Fruit fly (Drosophila melanogaster): Measurements from ENCODE around the gene Ccp84Ag.

The Ccp84Ag gene

dm6 chr3R:6672303-6673007 is 14.1 kb upstream of the Ccp84Ag start (continued):
- TF ChIP-seq vnd (GFP tag; IDR thresholded peaks at IDR 0.05; ENCODE audit: partially characterized antibody) (0 out of 3 replicates have a peak, but pooled peaks have one; percentile 51), CG18262 (tag; optimal IDR thresholded peaks at IDR 0.05) (peak; percentile 63), CG13775 (GFP tag; optimal IDR thresholded peaks at IDR 0.05) (peak; percentile 18), Spps (tag; optimal IDR thresholded peaks at IDR 0.05) (no peak), CG9609 (GFP tag; optimal IDR thresholded peaks at IDR 0.05) (no peak), kni (GFP tag; optimal IDR thresholded peaks at IDR 0.05) (peak; percentile 75), CG6791 (GFP tag; IDR thresholded peaks at IDR 0.05; ENCODE audit: partially characterized antibody) (peak; percentile 72), CG16813 (GFP tag; IDR thresholded peaks at IDR 0.05; ENCODE audit: partially characterized antibody) (peak; percentile 74), CG10959 (GFP tag; IDR thresholded peaks at IDR 0.05) (no peak), chif (GFP tag; optimal IDR thresholded peaks at IDR 0.05) (peak in 1 of 2 experiments; percentile 4), CG10267 (tag; optimal IDR thresholded peaks at IDR 0.05) (peak; percentile 10), CG2199 (GFP tag; IDR thresholded peaks at IDR 0.05) (0 out of 3 replicates have a peak, but pooled peaks have one; percentile 68), Lhr (GFP tag; optimal IDR thresholded peaks at IDR 0.05) (no peak), CG14667 (GFP tag; IDR thresholded peaks at IDR 0.05) (no peak), hb (GFP tag; IDR thresholded peaks at IDR 0.05; ENCODE audit: partially characterized antibody) (no peak), Deaf1 (tag; optimal IDR thresholded peaks at IDR 0.05) (peak; percentile 25), tup (GFP tag; optimal IDR thresholded peaks at IDR 0.05) (no peak), D (optimal IDR thresholded peaks at IDR 0.05) (no peak), D (GFP tag; optimal IDR thresholded peaks at IDR 0.05) (peak; percentile 43), CG9727 (GFP tag; optimal IDR thresholded peaks at IDR 0.05) (peak; percentile 30), CG11723 (GFP tag; optimal IDR thresholded peaks at IDR 0.05) (no peak), Sox100B (GFP tag; optimal IDR thresholded peaks at IDR 0.05) (peak; percentile 13), grn (GFP tag; optimal IDR thresholded peaks at IDR 0.05) (peak; percentile 74), pros (GFP tag; optimal IDR thresholded peaks at IDR 0.05) (no peak), caup (GFP tag; optimal IDR thresholded peaks at IDR 0.05; ENCODE audit: severe bottlenecking) (no peak), ato (GFP tag; IDR thresholded peaks at IDR 0.05; ENCODE audit: partially characterized antibody) (peak; percentile 21; the same call in 1 of the 2 replicates), CG16815 (GFP tag; optimal IDR thresholded peaks at IDR 0.05) (peak; percentile 4), CG12219 (GFP tag; optimal IDR thresholded peaks at IDR 0.05) (no peak), shn (GFP tag; optimal IDR thresholded peaks at IDR 0.05) (no peak), CG12155 (GFP tag; optimal IDR thresholded peaks at IDR 0.05) (no peak), CG17361 (GFP tag; IDR thresholded peaks at IDR 0.05) (peak; percentile 53; the same call in 2 of the 3 replicates), CG7556 (GFP tag; optimal IDR thresholded peaks at IDR 0.05) (peak; percentile 49), CG2202 (tag; optimal IDR thresholded peaks at IDR 0.05) (no peak), CG7963 (GFP tag; IDR thresholded peaks at IDR 0.05; ENCODE audit: partially characterized antibody) (peak; percentile 59; the same call in 2 of the 3 replicates), Scr (GFP tag; IDR thresholded peaks at IDR 0.05; ENCODE audit: partially characterized antibody) (peak; percentile 58), Hand (GFP tag; optimal IDR thresholded peaks at IDR 0.05) (no peak), ham (GFP tag; IDR thresholded peaks at IDR 0.05) (no peak), phol (tag; optimal IDR thresholded peaks at IDR 0.05) (peak; percentile 16), knrl (GFP tag; IDR thresholded peaks at IDR 0.05; ENCODE audit: partially characterized antibody) (peak; percentile 34; the same call in 2 of the 3 replicates), CG4424 (GFP tag; optimal IDR thresholded peaks at IDR 0.05) (peak; percentile 30), Ptx1 (GFP tag; IDR thresholded peaks at IDR 0.05) (no peak; the same call in 1 of the 2 replicates), sd (tag; optimal IDR thresholded peaks at IDR 0.05) (peak; percentile 89), lmd (GFP tag; IDR thresholded peaks at IDR 0.05) (no peak), CG31441 (GFP tag; IDR thresholded peaks at IDR 0.05) (0 out of 2 replicates have a peak, but pooled peaks have one; percentile 20), CG14860 (GFP tag; IDR thresholded peaks at IDR 0.05; ENCODE audit: partially characterized antibody) (peak; percentile 67), Dek (tag; optimal IDR thresholded peaks at IDR 0.05) (no peak), CG15269 (tag; optimal IDR thresholded peaks at IDR 0.05) (no peak)

All from whole organism, embryonic.